Fruit fly (Drosophila melanogaster) whole organism, prepupa: ENCODE results near the gene Tbcc.
A peak's percentile ranks its signal among the peaks of the same experiment; 100 is the strongest.

Experiments used
- CG10631 ChIP-seq: fragments of 200-800 bp; sonication (Bioruptor generic); optimal IDR thresholded peaks from 2 replicates; lab custom pipeline; 2016; ENCODE audit warnings: missing biosample characterization, missing genetic modification characterization
- CG15336 ChIP-seq: fragments of 200-800 bp; sonication (Bioruptor generic); IDR thresholded peaks from 2 replicates; pipeline ENCODE4 v1.3.6; 2022; ENCODE audit warnings: missing biosample characterization, missing genetic modification characterization
- CG3032 ChIP-seq: fragments of 200-800 bp; optimal IDR thresholded peaks from 2 replicates; lab custom pipeline; 2019; ENCODE audit warnings: missing biosample characterization, mild to moderate bottlenecking, missing genetic modification characterization, moderate library complexity
- CG31627 ChIP-seq: fragments of 200-800 bp; sonication (Bioruptor generic); optimal IDR thresholded peaks from 3 replicates; lab custom pipeline; 2016; ENCODE audit warnings: missing biosample characterization, missing genetic modification characterization
- CG32006 ChIP-seq: fragments of 200-800 bp; sonication (Bioruptor generic); optimal IDR thresholded peaks from 3 replicates; lab custom pipeline; 2017; ENCODE audit warnings: missing biosample characterization, mild to moderate bottlenecking, missing genetic modification characterization
- CG34406 ChIP-seq: fragments of 200-800 bp; sonication (Bioruptor generic); optimal IDR thresholded peaks from 3 replicates; lab custom pipeline; 2016; ENCODE audit warnings: missing biosample characterization, missing genetic modification characterization
- CG3919 ChIP-seq: fragments of 200-800 bp; sonication (Bioruptor generic); optimal IDR thresholded peaks from 3 replicates; lab custom pipeline; 2016; ENCODE audit warnings: missing biosample characterization, missing genetic modification characterization
- CG4318 ChIP-seq: fragments of 200-800 bp; sonication (Bioruptor generic); optimal IDR thresholded peaks from 3 replicates; lab custom pipeline; 2017; ENCODE audit warnings: missing biosample characterization, mild to moderate bottlenecking, missing genetic modification characterization
- CG6163 ChIP-seq: fragments of 200-800 bp; sonication (Bioruptor generic); IDR thresholded peaks from 3 replicates; pipeline ENCODE4 v1.3.6; 2022; ENCODE audit warnings: missing biosample characterization, missing genetic modification characterization
- CG6276 ChIP-seq: fragments of 200-800 bp; sonication (Bioruptor generic); optimal IDR thresholded peaks from 2 replicates; lab custom pipeline; 2017; ENCODE audit warnings: missing biosample characterization, mild to moderate bottlenecking, missing genetic modification characterization
- CG6792 ChIP-seq: fragments of 200-800 bp; sonication (Bioruptor generic); optimal IDR thresholded peaks from 3 replicates; lab custom pipeline; 2016; ENCODE audit warnings: missing biosample characterization, missing genetic modification characterization
- CG6854 ChIP-seq: fragments of 200-800 bp; sonication (Bioruptor generic); optimal IDR thresholded peaks from 2 replicates; lab custom pipeline; 2017; ENCODE audit warnings: missing biosample characterization, mild to moderate bottlenecking, missing genetic modification characterization
- CG7368 ChIP-seq: fragments of 200-800 bp; sonication (Bioruptor generic); optimal IDR thresholded peaks from 3 replicates; lab custom pipeline; 2016; ENCODE audit warnings: missing biosample characterization, missing genetic modification characterization
- CG8119 ChIP-seq: fragments of 200-800 bp; sonication (Bioruptor generic); IDR thresholded peaks from 3 replicates; pipeline ENCODE4 v1.3.6; 2022; ENCODE audit warnings: missing biosample characterization, missing genetic modification characterization
- CG8319 ChIP-seq: fragments of 200-800 bp; sonication (Bioruptor generic); optimal IDR thresholded peaks from 3 replicates; lab custom pipeline; 2016; ENCODE audit warnings: missing biosample characterization, missing genetic modification characterization
- CG8632 ChIP-seq: fragments of 200-800 bp; sonication (Bioruptor generic); optimal IDR thresholded peaks from 3 replicates; lab custom pipeline; 2016; ENCODE audit warnings: missing biosample characterization, missing genetic modification characterization
- CG9139 ChIP-seq: fragments of 200-800 bp; sonication (Bioruptor generic); optimal IDR thresholded peaks from 3 replicates; lab custom pipeline; 2017; ENCODE audit warnings: missing biosample characterization, mild to moderate bottlenecking, missing genetic modification characterization
- Eip78C ChIP-seq: fragments of 200-800 bp; sonication (Bioruptor generic); peaks from one replicate; lab custom pipeline; 2016; ENCODE audit warnings: missing biosample characterization, missing genetic modification characterization
- Eip93F ChIP-seq: fragments of 200-800 bp; sonication (Bioruptor generic); optimal IDR thresholded peaks from 2 replicates; lab custom pipeline; 2016; ENCODE audit warnings: missing biosample characterization, mild to moderate bottlenecking, missing genetic modification characterization
- Ets21C ChIP-seq: fragments of 200-800 bp; sonication (Bioruptor generic); optimal IDR thresholded peaks from 3 replicates; lab custom pipeline; 2016; ENCODE audit warnings: missing biosample characterization, missing genetic modification characterization
- Hr38 ChIP-seq: sonication (Bioruptor generic); optimal IDR thresholded peaks from 2 replicates; lab custom pipeline; 2016; ENCODE audit warnings: missing biosample characterization, missing genetic modification characterization
- Hr39 ChIP-seq: fragments of 200-800 bp; sonication (Bioruptor generic); optimal IDR thresholded peaks from 2 replicates; lab custom pipeline; 2016; ENCODE audit warnings: missing biosample characterization, missing genetic modification characterization
- Lpt ChIP-seq: fragments of 200-800 bp; sonication (Bioruptor generic); optimal IDR thresholded peaks from 3 replicates; lab custom pipeline; 2016; ENCODE audit warnings: missing biosample characterization, missing genetic modification characterization
- Met ChIP-seq: fragments of 200-800 bp; sonication (Bioruptor generic); optimal IDR thresholded peaks from 3 replicates; lab custom pipeline; 2016; ENCODE audit warnings: missing biosample characterization, missing genetic modification characterization
- OdsH ChIP-seq: fragments of 200-800 bp; sonication (Bioruptor generic); optimal IDR thresholded peaks from 3 replicates; lab custom pipeline; 2016; ENCODE audit warnings: missing biosample characterization, missing genetic modification characterization
- Sox102F ChIP-seq: fragments of 200-800 bp; sonication (Bioruptor generic); optimal IDR thresholded peaks from 2 replicates; lab custom pipeline; 2016; ENCODE audit warnings: missing biosample characterization, mild to moderate bottlenecking, missing genetic modification characterization
- Sox14 ChIP-seq: fragments of 200-800 bp; sonication (Bioruptor generic); optimal IDR thresholded peaks from 3 replicates; lab custom pipeline; 2016; ENCODE audit warnings: missing biosample characterization, missing genetic modification characterization
- Sox15 ChIP-seq: fragments of 200-800 bp; sonication (Bioruptor generic); optimal IDR thresholded peaks from 3 replicates; lab custom pipeline; 2016; ENCODE audit warnings: missing biosample characterization, missing genetic modification characterization
- dac ChIP-seq: fragments of 200-800 bp; sonication (Bioruptor generic); optimal IDR thresholded peaks from 2 replicates; lab custom pipeline; 2017; ENCODE audit warnings: missing biosample characterization, mild to moderate bottlenecking, missing genetic modification characterization
- dsx ChIP-seq: fragments of 200-800 bp; optimal IDR thresholded peaks from 3 replicates; lab custom pipeline; 2019; ENCODE audit warnings: missing biosample characterization, mild to moderate bottlenecking, missing genetic modification characterization, moderate library complexity; ENCODE audit not compliant: poor library complexity, severe bottlenecking
- eg ChIP-seq: fragments of 200-800 bp; sonication (Bioruptor generic); IDR thresholded peaks from 3 replicates; pipeline ENCODE4 v1.3.6; 2022; ENCODE audit warnings: missing biosample characterization, missing genetic modification characterization
- esn ChIP-seq: fragments of 200-800 bp; sonication (Bioruptor generic); optimal IDR thresholded peaks from 2 replicates; lab custom pipeline; 2016; ENCODE audit warnings: missing biosample characterization, mild to moderate bottlenecking, missing genetic modification characterization, moderate library complexity
- fkh ChIP-seq: fragments of 200-800 bp; sonication (Bioruptor generic); optimal IDR thresholded peaks from 3 replicates; lab custom pipeline; 2017; ENCODE audit warnings: missing biosample characterization, mild to moderate bottlenecking, missing genetic modification characterization, moderate library complexity
- lz ChIP-seq: fragments of 200-800 bp; sonication (Bioruptor generic); optimal IDR thresholded peaks from 3 replicates; lab custom pipeline; 2016; ENCODE audit warnings: missing biosample characterization, missing genetic modification characterization
- net ChIP-seq: fragments of 200-800 bp; sonication (Bioruptor generic); optimal IDR thresholded peaks from 3 replicates; lab custom pipeline; 2016; ENCODE audit warnings: missing biosample characterization, missing genetic modification characterization
- pdm3 ChIP-seq: fragments of 200-800 bp; sonication (Bioruptor generic); optimal IDR thresholded peaks from 3 replicates; lab custom pipeline; 2016; ENCODE audit warnings: missing biosample characterization, missing genetic modification characterization
- spab ChIP-seq: fragments of 200-800 bp; sonication (Bioruptor generic); optimal IDR thresholded peaks from 2 replicates; lab custom pipeline; 2017; ENCODE audit warnings: missing biosample characterization, mild to moderate bottlenecking, missing genetic modification characterization, missing genetic modification reagents
- ss ChIP-seq, 2 experiments: fragments of 200-800 bp; sonication (Bioruptor generic); optimal IDR thresholded peaks; 2 replicates in 1 of 2; 3 replicates in 1 of 2; lab custom pipeline; 2017 to 2018; ENCODE audit warnings: mild to moderate bottlenecking in 2 of 2, missing biosample characterization in 2 of 2, missing genetic modification characterization in 2 of 2, moderate library complexity in 1 of 2
- svp ChIP-seq: fragments of 200-800 bp; sonication (Bioruptor generic); peaks from one replicate; lab custom pipeline; 2016; ENCODE audit warnings: missing biosample characterization, missing genetic modification characterization
- vri ChIP-seq: fragments of 200-800 bp; sonication (Bioruptor generic); optimal IDR thresholded peaks from 3 replicates; lab custom pipeline; 2016; ENCODE audit warnings: missing biosample characterization, mild to moderate bottlenecking, missing genetic modification characterization

Gene Tbcc

DNA sequence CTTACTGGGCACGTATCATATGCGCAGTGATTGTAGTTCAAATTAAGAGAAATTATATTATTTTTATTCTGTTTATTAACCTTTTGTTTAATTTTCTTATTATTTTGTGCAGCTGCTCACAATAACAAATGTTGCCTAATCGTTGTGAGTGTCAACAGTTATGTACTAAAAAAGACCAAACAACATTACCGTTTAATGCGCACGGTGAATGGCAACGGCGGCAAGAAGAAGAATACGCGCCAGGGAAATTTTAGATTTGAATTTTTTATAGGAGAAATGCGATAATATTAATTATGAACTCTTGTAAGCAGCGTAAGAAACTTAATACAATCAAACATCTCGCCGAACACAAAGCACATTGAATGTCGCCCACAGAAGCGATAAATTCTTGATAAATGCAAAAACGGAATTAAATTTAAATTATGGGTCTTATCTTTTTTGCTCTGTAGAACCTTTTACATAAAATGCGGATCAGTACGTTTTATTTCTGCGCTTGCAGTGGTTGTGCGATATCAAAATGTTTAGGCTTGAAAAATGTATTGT is at the start of gene Tbcc, which contains the start of gene lectin-24Db:
Tbcc (minus strand) TSS at position 163 of the 543 bp plus-strand sequence.
lectin-24Db (plus strand) TSS at position 493 of the 543 bp plus-strand sequence.
- TF ChIP-seq Sox14 (peak; percentile 52), CG6163 (GFP tag; lab: Robert Waterston, UW) (no peak), CG15336 (no peak), CG34406 (GFP tag; lab: Kevin White, UChicago) (no peak), CG4318 (GFP tag; lab: Kevin White, UChicago) (no peak), CG8119 (GFP tag; lab: Robert Waterston, UW) (no peak), spab (GFP tag; lab: Kevin White, UChicago) (no peak), CG6276 (GFP tag; lab: Kevin White, UChicago) (no peak), OdsH (GFP tag; lab: Kevin White, UChicago) (no peak), CG3032 (tag; lab: Kevin White, UChicago) (no peak), svp (GFP tag; lab: Kevin White, UChicago) (no peak), CG6854 (GFP tag; lab: Kevin White, UChicago) (no peak), vri (peak; percentile 45), dsx (no peak)

DNA sequence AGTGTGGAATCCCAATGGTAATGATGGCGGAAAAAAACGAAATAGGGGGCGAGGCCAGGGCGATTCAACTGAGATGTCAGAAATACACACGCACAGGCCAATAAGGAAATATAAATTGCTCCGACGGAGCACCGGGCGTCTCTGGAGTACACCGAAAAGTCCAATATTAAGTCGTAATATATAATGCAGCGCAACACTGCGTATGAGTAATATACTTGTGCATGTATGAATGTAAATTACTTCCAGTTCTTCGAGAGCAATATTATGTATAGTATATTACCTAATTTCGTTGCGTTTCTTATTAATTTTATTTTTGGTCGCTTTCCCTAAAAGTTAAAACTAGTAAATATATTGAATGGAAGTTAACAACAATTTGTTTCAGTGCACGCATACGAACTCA is 43.0 kb upstream of the Tbcc start:
- TF ChIP-seq Eip78C (GFP tag; lab: Kevin White, UChicago) (peak; percentile 40), Ets21C (GFP tag; lab: Kevin White, UChicago) (no peak), CG8319 (GFP tag; lab: Kevin White, UChicago) (no peak), dac (GFP tag; lab: Kevin White, UChicago) (no peak)

DNA sequence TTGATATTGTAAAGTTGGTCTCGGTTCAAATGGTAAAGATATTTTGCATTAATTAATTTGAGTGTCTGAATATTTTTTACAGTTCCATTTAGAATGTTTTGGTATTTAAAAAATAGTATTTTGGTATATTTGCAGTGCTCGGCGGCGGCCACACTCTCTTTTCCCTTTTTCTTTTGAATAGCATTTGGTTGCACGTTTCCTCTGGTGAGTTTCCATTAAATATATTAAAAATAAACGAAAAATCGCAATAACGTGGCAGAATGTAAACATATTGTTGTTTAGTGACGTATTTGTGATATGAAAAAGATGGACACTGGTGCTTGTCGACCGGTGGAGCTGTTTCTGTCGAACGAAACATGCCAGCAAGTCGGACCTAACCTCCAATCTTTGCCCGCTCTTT is 40.0 kb upstream of the Tbcc start, which contains the start of gene RpL40:
RpL40 (plus strand) TSS at position 154 of the 400 bp plus-strand sequence.
- TF ChIP-seq CG6276 (GFP tag; lab: Kevin White, UChicago) (no peak), CG6854 (GFP tag; lab: Kevin White, UChicago) (peak; percentile 44), Eip78C (GFP tag; lab: Kevin White, UChicago) (peak; percentile 80), ss (GFP tag; optimal IDR thresholded peaks at IDR 0.05; lab: Kevin White, UChicago) (peak; percentile 10 to 23), CG9139 (peak; percentile 8), CG7368 (no peak), svp (GFP tag; lab: Kevin White, UChicago) (peak; percentile 20), Hr39 (GFP tag; lab: Kevin White, UChicago) (peak; percentile 0)

DNA sequence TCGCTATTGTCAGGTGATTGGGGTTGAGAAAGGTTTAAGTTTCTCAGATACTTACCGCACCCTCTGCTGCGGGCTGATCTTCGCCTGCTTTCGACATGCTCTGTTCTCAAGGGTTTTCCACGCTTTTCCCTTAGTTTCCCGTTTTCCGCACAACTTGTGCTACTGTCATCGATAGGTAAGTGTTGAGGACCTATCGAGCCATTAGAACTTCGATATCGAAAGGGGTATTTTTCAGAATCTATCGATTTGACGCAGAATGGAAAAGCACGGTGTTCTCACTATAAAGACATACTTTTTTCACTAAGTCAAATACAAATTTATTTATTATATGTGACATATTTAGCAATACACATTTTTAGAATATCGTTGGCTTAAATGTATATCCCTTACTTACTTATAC is 39.2 kb upstream of the Tbcc start, which contains the start of gene CG3702:
CG3702 (minus strand) TSS at position 306 of the 400 bp plus-strand sequence.
- TF ChIP-seq esn (GFP tag; lab: Kevin White, UChicago), result peak; percentile 3
- TF ChIP-seq CG6276 (GFP tag; lab: Kevin White, UChicago), result no peak
- peak; percentile 24; the same call in 1 of the 3 replicates for TF ChIP-seq eg
- no peak for TF ChIP-seq Ets21C (GFP tag; lab: Kevin White, UChicago)
- TF ChIP-seq CG6792 (GFP tag; lab: Kevin White, UChicago), result no peak
- TF ChIP-seq CG34406 (GFP tag; lab: Kevin White, UChicago), result no peak
- TF ChIP-seq Sox15, result no peak
- TF ChIP-seq Hr38 (GFP tag; lab: Kevin White, UChicago), result no peak
- TF ChIP-seq Met, result no peak
- no peak for TF ChIP-seq svp (GFP tag; lab: Kevin White, UChicago)
- no peak for TF ChIP-seq Eip93F (GFP tag; lab: Kevin White, UChicago)
- no peak for TF ChIP-seq spab (GFP tag; lab: Kevin White, UChicago)
- TF ChIP-seq OdsH (GFP tag; lab: Kevin White, UChicago), result no peak
- no peak for TF ChIP-seq CG4318 (GFP tag; lab: Kevin White, UChicago)
- TF ChIP-seq CG31627 (GFP tag; lab: Kevin White, UChicago), result peak; percentile 17
- TF ChIP-seq lz, result no peak

DNA sequence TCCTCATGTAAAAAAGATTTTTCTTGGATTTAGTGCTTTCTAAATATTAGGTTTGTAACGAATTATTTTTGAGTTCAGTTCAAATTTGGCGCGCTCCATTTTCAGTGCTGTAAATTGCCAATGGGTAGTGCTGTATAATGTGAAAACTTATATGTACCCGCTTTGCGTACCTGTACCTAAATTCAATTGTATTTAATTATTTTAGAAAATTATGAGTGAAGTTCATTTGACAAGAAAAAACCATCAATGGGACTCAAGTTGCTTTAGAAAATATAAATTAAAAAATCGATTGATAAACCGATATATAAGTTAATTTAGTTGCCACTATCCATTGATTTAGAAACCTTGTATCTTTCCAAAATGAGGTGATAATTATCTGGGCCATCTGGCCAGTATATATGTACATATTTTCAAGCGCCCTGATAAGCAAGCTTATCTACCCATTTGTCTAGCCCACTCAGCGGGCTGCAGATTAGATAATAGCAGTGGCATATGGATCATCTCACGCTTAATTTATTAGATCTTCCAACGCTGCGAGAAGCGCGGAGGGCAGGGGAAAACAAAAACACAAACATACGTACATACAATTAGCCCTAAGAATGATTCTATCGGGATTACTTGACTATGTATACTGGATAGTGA is 36.7 kb upstream of the Tbcc start:
- TF ChIP-seq pdm3 (peak; percentile 47), CG4318 (GFP tag; lab: Kevin White, UChicago) (no peak), spab (GFP tag; lab: Kevin White, UChicago) (no peak), CG3919 (GFP tag; lab: Kevin White, UChicago) (peak; percentile 15), fkh (GFP tag; lab: Kevin White, UChicago) (no peak), esn (GFP tag; lab: Kevin White, UChicago) (peak; percentile 55), CG6854 (GFP tag; lab: Kevin White, UChicago) (no peak), Met (peak; percentile 36), Hr39 (GFP tag; lab: Kevin White, UChicago) (peak; percentile 26), Sox14 (peak; percentile 46), CG31627 (GFP tag; lab: Kevin White, UChicago) (peak; percentile 34), Lpt (GFP tag; lab: Kevin White, UChicago) (no peak), CG10631 (GFP tag; lab: Kevin White, UChicago) (no peak), CG3032 (tag; lab: Kevin White, UChicago) (no peak), Sox102F (peak; percentile 36), CG9139 (no peak), CG8632 (GFP tag; lab: Kevin White, UChicago) (no peak), net (GFP tag; lab: Kevin White, UChicago) (no peak), eg (no peak), CG32006 (GFP tag; lab: Kevin White, UChicago) (no peak)
